Fruit fly (Drosophila melanogaster) whole organism, embryonic: ENCODE measurements around the gene CG5235.

Experiments used
- CG10321 ChIP-seq: fragments of 200-800 bp; sonication (Bioruptor generic); IDR thresholded peaks from 2 replicates; pipeline ENCODE4 v1.3.6; 2022; ENCODE audit warnings: missing biosample characterization, missing genetic modification characterization
- CG10565 ChIP-seq: fragments of 200-800 bp; sonication (Bioruptor generic); optimal IDR thresholded peaks from 3 replicates; lab custom pipeline; 2016; ENCODE audit warnings: missing biosample characterization, mild to moderate bottlenecking, missing genetic modification characterization
- CG12769 ChIP-seq: fragments of 200-800 bp; sonication (Bioruptor generic); optimal IDR thresholded peaks from 2 replicates; lab custom pipeline; 2019; ENCODE audit warnings: missing biosample characterization, mild to moderate bottlenecking, missing genetic modification characterization, moderate library complexity
- CG13894 ChIP-seq: fragments of 200-800 bp; sonication (Bioruptor generic); optimal IDR thresholded peaks from 3 replicates; lab custom pipeline; 2018; ENCODE audit warnings: missing biosample characterization, mild to moderate bottlenecking, missing genetic modification characterization, moderate library complexity
- CG15601 ChIP-seq: fragments of 200-800 bp; sonication (Bioruptor generic); optimal IDR thresholded peaks from 3 replicates; lab custom pipeline; 2019; ENCODE audit warnings: missing biosample characterization, mild to moderate bottlenecking, missing genetic modification characterization, moderate library complexity
- CG18599 ChIP-seq: fragments of 200-800 bp; sonication (Bioruptor generic); optimal IDR thresholded peaks from 3 replicates; lab custom pipeline; 2017; ENCODE audit warnings: missing biosample characterization, missing genetic modification characterization, mild to moderate bottlenecking, moderate library complexity, missing genetic modification reagents
- CG31388 ChIP-seq: fragments of 200-800 bp; sonication (Bioruptor generic); optimal IDR thresholded peaks from 2 replicates; lab custom pipeline; 2016; ENCODE audit warnings: missing biosample characterization, missing genetic modification characterization
- CG32532 ChIP-seq: fragments of 200-800 bp; sonication (Bioruptor generic); IDR thresholded peaks from 2 replicates; pipeline ENCODE4 v1.3.6; 2022; ENCODE audit warnings: missing biosample characterization, missing genetic modification characterization
- CG4820 ChIP-seq: fragments of 200-800 bp; sonication (Bioruptor generic); optimal IDR thresholded peaks from 3 replicates; lab custom pipeline; 2016; ENCODE audit warnings: missing biosample characterization, missing genetic modification characterization
- CG6254 ChIP-seq: fragments of 200-800 bp; sonication (Bioruptor generic); optimal IDR thresholded peaks from 3 replicates; lab custom pipeline; 2017; ENCODE audit warnings: mild to moderate bottlenecking, missing biosample characterization, missing genetic modification reagents, missing genetic modification characterization
- CG6683 ChIP-seq: fragments of 200-800 bp; sonication (Bioruptor generic); optimal IDR thresholded peaks from 2 replicates; lab custom pipeline; 2017; ENCODE audit warnings: missing biosample characterization, mild to moderate bottlenecking, missing genetic modification characterization, missing genetic modification reagents
- CG7556 ChIP-seq: fragments of 200-800 bp; sonication (Bioruptor generic); optimal IDR thresholded peaks from 2 replicates; lab custom pipeline; 2017; ENCODE audit warnings: missing biosample characterization, mild to moderate bottlenecking, missing genetic modification characterization
- CTCF ChIP-seq: fragments of 200-800 bp; sonication (Bioruptor generic); optimal IDR thresholded peaks from 2 replicates; lab custom pipeline; 2017; ENCODE audit warnings: missing biosample characterization, mild to moderate bottlenecking, missing genetic modification characterization, moderate library complexity
- Chrac-16 ChIP-seq: fragments of 200-800 bp; sonication (Bioruptor generic); optimal IDR thresholded peaks from 3 replicates; lab custom pipeline; 2016; ENCODE audit warnings: missing biosample characterization, missing genetic modification characterization
- Dek ChIP-seq: fragments of 200-800 bp; sonication (Bioruptor generic); optimal IDR thresholded peaks from 3 replicates; lab custom pipeline; 2019; ENCODE audit warnings: missing biosample characterization, mild to moderate bottlenecking, missing genetic modification characterization, moderate library complexity
- Doc2 ChIP-seq: fragments of 200-800 bp; sonication (Bioruptor generic); IDR thresholded peaks from 2 replicates; pipeline ENCODE4 v1.3.6; 2022; ENCODE audit warnings: missing biosample characterization, missing genetic modification characterization
- Elba2 ChIP-seq: fragments of 200-800 bp; sonication (Bioruptor generic); optimal IDR thresholded peaks from 3 replicates; lab custom pipeline; 2016; ENCODE audit warnings: missing biosample characterization, missing genetic modification characterization
- Ets65A ChIP-seq: fragments of 200-800 bp; sonication (Bioruptor generic); peaks from one replicate; lab custom pipeline; 2016; ENCODE audit warnings: missing biosample characterization, missing genetic modification characterization
- Fer2 ChIP-seq: fragments of 200-800 bp; sonication (Bioruptor generic); optimal IDR thresholded peaks from 2 replicates; lab custom pipeline; 2018; ENCODE audit warnings: missing biosample characterization, mild to moderate bottlenecking, missing genetic modification characterization, moderate library complexity
- Lim3 ChIP-seq: fragments of 200-800 bp; sonication (Bioruptor generic); IDR thresholded peaks from 2 replicates; pipeline ENCODE4 v1.3.6; 2022; ENCODE audit warnings: missing biosample characterization, missing genetic modification characterization
- NFAT ChIP-seq: fragments of 200-800 bp; sonication (Bioruptor generic); IDR thresholded peaks from 2 replicates; pipeline ENCODE4 v1.3.6; 2022; ENCODE audit warnings: missing biosample characterization, missing genetic modification characterization
- Optix ChIP-seq: fragments of 200-800 bp; sonication (Bioruptor generic); IDR thresholded peaks from 3 replicates; pipeline ENCODE4 v1.3.6; 2022; ENCODE audit warnings: missing biosample characterization, missing genetic modification characterization
- Vsx1 ChIP-seq: fragments of 200-800 bp; sonication (Bioruptor generic); optimal IDR thresholded peaks from 2 replicates; lab custom pipeline; 2017; ENCODE audit warnings: missing biosample characterization, mild to moderate bottlenecking, missing genetic modification characterization, missing genetic modification reagents
- Xrp1 ChIP-seq: fragments of 200-800 bp; sonication (Bioruptor generic); IDR thresholded peaks from 2 replicates; pipeline ENCODE4 v1.3.6; 2022; ENCODE audit warnings: missing biosample characterization, missing genetic modification characterization
- YL-1 ChIP-seq: fragments of 200-800 bp; sonication (Bioruptor generic); optimal IDR thresholded peaks from 3 replicates; lab custom pipeline; 2017; ENCODE audit warnings: missing biosample characterization, mild to moderate bottlenecking, missing genetic modification characterization
- ase ChIP-seq: fragments of 200-800 bp; sonication (Bioruptor generic); IDR thresholded peaks from 3 replicates; pipeline ENCODE4 v1.3.6; 2022; ENCODE audit warnings: missing biosample characterization, missing genetic modification characterization
- ash1 ChIP-seq: fragments of 200-800 bp; sonication (Bioruptor generic); optimal IDR thresholded peaks from 2 replicates; lab custom pipeline; 2018; ENCODE audit warnings: missing biosample characterization, mild to moderate bottlenecking, missing genetic modification characterization
- br ChIP-seq: fragments of >200 bp; optimal IDR thresholded peaks from 2 replicates; lab custom pipeline; 2017
- corto ChIP-seq: fragments of 200-800 bp; sonication (Bioruptor generic); optimal IDR thresholded peaks from 2 replicates; lab custom pipeline; 2016; ENCODE audit warnings: missing biosample characterization, mild to moderate bottlenecking, missing genetic modification characterization, moderate library complexity
- crc ChIP-seq: fragments of 200-800 bp; sonication (Bioruptor generic); optimal IDR thresholded peaks from 2 replicates; lab custom pipeline; 2016; ENCODE audit warnings: missing biosample characterization, missing genetic modification characterization
- da ChIP-seq: fragments of 200-800 bp; sonication (Bioruptor generic); optimal IDR thresholded peaks from 2 replicates; lab custom pipeline; 2016; ENCODE audit warnings: missing biosample characterization, missing genetic modification characterization
- dmrt99B ChIP-seq: fragments of 200-800 bp; sonication (Bioruptor generic); optimal IDR thresholded peaks from 2 replicates; lab custom pipeline; 2018; ENCODE audit warnings: missing biosample characterization, mild to moderate bottlenecking, missing genetic modification characterization, moderate library complexity
- ems ChIP-seq: fragments of 200-800 bp; sonication (Bioruptor generic); optimal IDR thresholded peaks from 3 replicates; lab custom pipeline; 2016; ENCODE audit warnings: missing biosample characterization, missing genetic modification characterization
- eyg ChIP-seq: fragments of 200-800 bp; sonication (Bioruptor generic); optimal IDR thresholded peaks from 3 replicates; lab custom pipeline; 2016; ENCODE audit warnings: missing biosample characterization, missing genetic modification characterization
- hb ChIP-seq: fragments of 200-800 bp; sonication (Bioruptor generic); IDR thresholded peaks from 3 replicates; pipeline ENCODE4 v1.3.6; 2022; ENCODE audit warnings: missing biosample characterization, missing genetic modification characterization; ENCODE audit not compliant: partially characterized antibody
- hkb ChIP-seq, 2 experiments: fragments of 200-800 bp in 1 of 2; fragments of >200 bp in 1 of 2; sonication (Bioruptor generic) in 1 of 2; IDR thresholded peaks in 1 of 2; optimal IDR thresholded peaks in 1 of 2; 2 replicates each; pipeline versions ENCODE4 v1.3.6 to Lab custom; 2017 to 2022; ENCODE audit warnings: missing biosample characterization in 1 of 2, missing genetic modification characterization in 1 of 2
- jing ChIP-seq: fragments of 200-800 bp; sonication (Bioruptor generic); optimal IDR thresholded peaks from 2 replicates; lab custom pipeline; 2018; ENCODE audit warnings: missing biosample characterization, mild to moderate bottlenecking, missing genetic modification characterization
- ken ChIP-seq: fragments of 200-800 bp; sonication (Bioruptor generic); IDR thresholded peaks from 3 replicates; pipeline ENCODE4 v1.3.6; 2022; ENCODE audit warnings: missing biosample characterization, missing genetic modification characterization
- nerfin-1 ChIP-seq: fragments of 200-800 bp; sonication (Bioruptor generic); optimal IDR thresholded peaks from 3 replicates; lab custom pipeline; 2019; ENCODE audit warnings: missing biosample characterization, mild to moderate bottlenecking, missing genetic modification characterization, moderate library complexity
- org-1 ChIP-seq: fragments of 200-800 bp; sonication (Bioruptor generic); optimal IDR thresholded peaks from 2 replicates; lab custom pipeline; 2017; ENCODE audit warnings: missing biosample characterization, missing genetic modification characterization
- psq ChIP-seq: fragments of 200-800 bp; sonication (Bioruptor generic); optimal IDR thresholded peaks from 2 replicates; lab custom pipeline; 2017; ENCODE audit warnings: missing biosample characterization, missing genetic modification characterization
- pzg ChIP-seq: fragments of 200-800 bp; sonication (Bioruptor generic); optimal IDR thresholded peaks from 3 replicates; lab custom pipeline; 2018; ENCODE audit warnings: missing biosample characterization, mild to moderate bottlenecking, missing genetic modification characterization, moderate library complexity
- ranshi ChIP-seq: fragments of 200-800 bp; sonication (Bioruptor generic); IDR thresholded peaks from 2 replicates; pipeline ENCODE4 v1.3.6; 2022; ENCODE audit warnings: missing biosample characterization, missing genetic modification characterization
- repo ChIP-seq: fragments of 200-800 bp; sonication (Bioruptor generic); optimal IDR thresholded peaks from 2 replicates; lab custom pipeline; 2016; ENCODE audit warnings: missing biosample characterization, missing genetic modification characterization
- rib ChIP-seq: fragments of 200-800 bp; sonication (Bioruptor generic); IDR thresholded peaks from 2 replicates; pipeline ENCODE4 v1.3.6; 2022; ENCODE audit warnings: missing biosample characterization, missing genetic modification characterization
- row ChIP-seq: fragments of 200-800 bp; sonication (Bioruptor generic); IDR thresholded peaks from 3 replicates; pipeline ENCODE4 v1.3.6; 2022; ENCODE audit warnings: missing biosample characterization, missing genetic modification characterization
- sens ChIP-seq: fragments of 200-800 bp; sonication (Bioruptor generic); peaks from one replicate; lab custom pipeline; 2016; ENCODE audit warnings: missing biosample characterization, missing genetic modification characterization
- tll ChIP-seq, 2 experiments: fragments of 200-800 bp in 1 of 2; fragments of >200 bp in 1 of 2; sonication (Bioruptor generic) in 1 of 2; optimal IDR thresholded peaks; 2 replicates each; lab custom pipeline; 2017 to 2019; ENCODE audit warnings: missing biosample characterization in 2 of 2, missing genetic modification characterization in 2 of 2, mild to moderate bottlenecking in 1 of 2, moderate library complexity in 1 of 2
- twi ChIP-seq: fragments of 200-800 bp; optimal IDR thresholded peaks from 2 replicates; lab custom pipeline; 2019; ENCODE audit warnings: missing biosample characterization, mild to moderate bottlenecking, missing genetic modification characterization, moderate library complexity
- wdn ChIP-seq: fragments of 200-800 bp; sonication (Bioruptor generic); IDR thresholded peaks from 2 replicates; pipeline ENCODE4 v1.3.6; 2022; ENCODE audit warnings: missing biosample characterization, missing genetic modification characterization
- zfh1 ChIP-seq: fragments of 200-800 bp; sonication (Bioruptor generic); IDR thresholded peaks from 3 replicates; pipeline ENCODE4 v1.3.6; 2022; ENCODE audit warnings: missing biosample characterization, missing genetic modification characterization

Gene CG5235

DNA sequence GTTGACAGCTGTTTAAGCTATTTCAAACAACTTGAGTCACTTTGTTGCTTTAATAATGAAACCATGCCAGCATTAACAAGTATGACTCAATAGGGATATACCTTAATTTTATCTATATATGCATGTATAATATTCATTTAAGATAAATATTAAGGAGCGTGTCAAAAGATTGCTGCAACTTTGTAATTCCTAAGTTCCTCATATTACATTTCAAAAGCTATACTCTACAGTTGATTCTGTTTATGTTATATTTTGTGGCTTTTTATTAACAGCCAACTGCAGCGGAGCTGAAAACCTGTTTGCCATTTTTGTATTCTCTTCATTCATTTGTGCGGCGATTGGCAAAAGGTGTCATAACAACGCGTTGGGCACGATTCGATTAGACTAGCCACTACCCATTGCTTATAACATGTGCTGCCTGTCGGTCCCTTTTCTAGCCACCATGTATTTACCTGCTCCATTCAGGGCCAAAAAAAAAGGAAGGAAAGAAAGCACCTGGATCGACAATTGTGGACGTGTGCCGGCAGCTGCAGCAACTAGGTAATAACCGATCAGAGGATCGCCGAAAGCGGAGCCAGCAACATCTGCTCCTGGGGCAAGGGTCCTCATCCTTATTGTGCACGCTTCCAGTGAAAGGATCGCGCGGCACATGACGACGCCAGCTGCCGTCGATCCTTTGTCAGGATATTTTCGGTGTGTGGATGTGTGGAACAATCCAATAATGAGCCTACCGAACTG, 41.3 kb downstream of the CG5235 start (continued):
- TF ChIP-seq crc (GFP tag; lab: Kevin White, UChicago) = no peak
- TF ChIP-seq ash1 = peak; percentile 20
- peak; percentile 9 for TF ChIP-seq corto
- TF ChIP-seq Elba2 (GFP tag; lab: Kevin White, UChicago) = peak; percentile 12
- no peak for TF ChIP-seq jing (GFP tag; lab: Kevin White, UChicago)
- no peak for TF ChIP-seq CTCF
- no peak for TF ChIP-seq CG12769 (tag; lab: Kevin White, UChicago)
- 0 out of 3 replicates have a peak, but pooled peaks have one; percentile 32 for TF ChIP-seq zfh1 (GFP tag; lab: Robert Waterston, UW)
- TF ChIP-seq Ets65A = peak; percentile 51
- no peak for TF ChIP-seq ems (GFP tag; lab: Kevin White, UChicago)
- TF ChIP-seq repo (GFP tag; lab: Kevin White, UChicago) = no peak
- no peak for TF ChIP-seq psq (GFP tag; lab: Kevin White, UChicago)
- no peak for TF ChIP-seq Doc2 (GFP tag; lab: Robert Waterston, UW)
- no peak for TF ChIP-seq CG13894 (tag; lab: Kevin White, UChicago)
- no peak for TF ChIP-seq dmrt99B (tag; lab: Kevin White, UChicago)
- TF ChIP-seq CG6683 (GFP tag; lab: Kevin White, UChicago) = no peak
- no peak for TF ChIP-seq Xrp1 (GFP tag; lab: Robert Waterston, UW)
- TF ChIP-seq da (GFP tag; lab: Kevin White, UChicago) = peak; percentile 78
- peak; percentile 72 for TF ChIP-seq twi (tag; lab: Kevin White, UChicago)
- TF ChIP-seq Optix = 0 out of 3 replicates have a peak, but pooled peaks have one; percentile 18
- no peak for TF ChIP-seq CG6254
- TF ChIP-seq rib (GFP tag; lab: Robert Waterston, UW) = 0 out of 2 replicates have a peak, but pooled peaks have one; percentile 30
- no peak for TF ChIP-seq hkb (optimal IDR thresholded peaks at IDR 0.05; lab: Kevin White, UChicago)
- TF ChIP-seq hkb (GFP tag; IDR thresholded peaks at IDR 0.05; lab: Robert Waterston, UW) = no peak
- no peak for TF ChIP-seq CG4820 (GFP tag; lab: Kevin White, UChicago)
- no peak for TF ChIP-seq hb (GFP tag; lab: Robert Waterston, UW)
- no peak for TF ChIP-seq Chrac-16 (GFP tag; lab: Kevin White, UChicago)
- no peak for TF ChIP-seq pzg (GFP tag; lab: Kevin White, UChicago)
- TF ChIP-seq nerfin-1 (tag; lab: Kevin White, UChicago) = no peak
- no peak for TF ChIP-seq CG31388 (GFP tag; lab: Kevin White, UChicago)
- TF ChIP-seq row (GFP tag; lab: Robert Waterston, UW) = peak; percentile 27; the same call in 1 of the 3 replicates
- no peak for TF ChIP-seq ken (GFP tag; lab: Robert Waterston, UW)
- no peak for TF ChIP-seq tll (GFP tag; optimal IDR thresholded peaks at IDR 0.05; lab: Kevin White, UChicago)
- no peak for TF ChIP-seq YL-1 (GFP tag; lab: Kevin White, UChicago)
- 0 out of 3 replicates have a peak, but pooled peaks have one; percentile 48 for TF ChIP-seq ase (GFP tag; lab: Robert Waterston, UW)

DNA sequence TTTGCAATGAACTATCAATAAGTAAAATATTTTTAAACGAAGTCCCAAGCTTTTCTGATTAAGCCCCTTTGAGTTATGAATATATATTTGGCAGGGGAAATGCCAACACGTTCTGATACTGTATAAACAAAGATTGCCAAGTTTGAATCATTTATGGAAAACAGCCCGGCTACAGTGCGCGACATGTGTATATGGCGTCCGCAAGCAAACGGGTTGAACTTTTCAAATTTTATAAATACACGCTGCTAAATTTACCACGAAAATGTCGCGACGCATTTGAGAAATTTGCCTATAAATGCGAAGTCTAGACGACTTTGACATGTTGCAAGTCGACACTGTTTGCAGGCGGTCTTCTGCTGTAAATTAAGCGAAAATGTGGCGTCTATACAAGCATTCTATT, 42.1 kb downstream of the CG5235 start:
- no peak for TF ChIP-seq CG10565
- TF ChIP-seq Lim3 (GFP tag; lab: Robert Waterston, UW) = no peak
- TF ChIP-seq CG15601 (tag; lab: Kevin White, UChicago) = no peak
- TF ChIP-seq NFAT (GFP tag; lab: Robert Waterston, UW) = 0 out of 2 replicates have a peak, but pooled peaks have one; percentile 45
- TF ChIP-seq sens (GFP tag; lab: Kevin White, UChicago) = peak; percentile 85
- TF ChIP-seq Fer2 (tag; lab: Kevin White, UChicago) = no peak
- peak; percentile 52 for TF ChIP-seq org-1 (GFP tag; lab: Kevin White, UChicago)
- peak; percentile 14 for TF ChIP-seq CG7556 (GFP tag; lab: Kevin White, UChicago)
- peak; percentile 74 for TF ChIP-seq CG18599 (GFP tag; lab: Kevin White, UChicago)
- peak; percentile 43 for TF ChIP-seq eyg (GFP tag; lab: Kevin White, UChicago)
- peak; percentile 60; the same call in 1 of the 2 replicates for TF ChIP-seq ranshi (GFP tag; lab: Robert Waterston, UW)
- peak; percentile 48 for TF ChIP-seq Dek
- no peak; the same call in 1 of the 2 replicates for TF ChIP-seq CG10321 (GFP tag; lab: Robert Waterston, UW)
- no peak for TF ChIP-seq br (lab: Kevin White, UChicago)
- peak; percentile 78 for TF ChIP-seq CG32532 (GFP tag; lab: Robert Waterston, UW)
- no peak for TF ChIP-seq Vsx1 (GFP tag; lab: Kevin White, UChicago)
- peak; percentile 40; the same call in 1 of the 2 replicates for TF ChIP-seq wdn (GFP tag; lab: Robert Waterston, UW)
- TF ChIP-seq CTCF = no peak
